Worm (Caenorhabditis elegans) whole organism, L2 larva: Measurements from ENCODE around the gene T01C8.2.

Source experiments
- ceh-16 ChIP-seq: fragments of 150-350 bp; optimal IDR thresholded peaks from 2 replicates; lab custom pipeline; 2014; ENCODE audit warnings: missing biosample characterization, missing genetic modification characterization
- fos-1 ChIP-seq: fragments of 150-350 bp; optimal IDR thresholded peaks from 2 replicates; lab custom pipeline; 2014; ENCODE audit warnings: missing biosample characterization, missing genetic modification characterization
- lin-39 ChIP-seq: fragments of 150-350 bp; optimal IDR thresholded peaks from 2 replicates; lab custom pipeline; 2014; ENCODE audit warnings: missing biosample characterization, missing genetic modification reagents, missing genetic modification characterization
- nhr-129 ChIP-seq: fragments of 150-350 bp; optimal IDR thresholded peaks from 2 replicates; lab custom pipeline; 2014; ENCODE audit warnings: missing biosample characterization, missing genetic modification characterization

- TF ChIP-seq ceh-16 (tag; lab: Kevin White, UChicago) (no peak), nhr-129 (tag; lab: Kevin White, UChicago) (no peak), lin-39 (tag; lab: Kevin White, UChicago) (no peak), fos-1 (tag; lab: Kevin White, UChicago) (no peak)
Observed at ce11 chrX:16787152-16787551, 914 bp downstream of the T01C8.2 start.
